Worm (Caenorhabditis elegans) whole organism, late embryonic: ENCODE results near the gene ZK105.6.

Source experiments
- C38D4.7 ChIP-seq: fragments of 200-800 bp; sonication (Bioruptor generic); optimal IDR thresholded peaks from 2 replicates; lab custom pipeline; 2018; ENCODE audit warnings: mild to moderate bottlenecking, missing genetic modification characterization, moderate library complexity, missing compliant biosample characterization
- K02D7.2 ChIP-seq: sonication (generic microtip); optimal IDR thresholded peaks from 2 replicates; lab custom pipeline; 2017; ENCODE audit warnings: mild to moderate bottlenecking, missing genetic modification characterization, missing compliant biosample characterization
- T23F11.4 ChIP-seq: fragments of 200-800 bp; sonication (Bioruptor generic); optimal IDR thresholded peaks from 2 replicates; lab custom pipeline; 2018; ENCODE audit warnings: mild to moderate bottlenecking, missing genetic modification characterization, missing compliant biosample characterization
- ahr-1 ChIP-seq: sonication (generic microtip); optimal IDR thresholded peaks from 2 replicates; lab custom pipeline; 2016; ENCODE audit warnings: missing genetic modification characterization, missing compliant biosample characterization
- ama-1 ChIP-seq: fragments of 150-350 bp; optimal IDR thresholded peaks from 2 replicates; lab custom pipeline; 2014
- ceh-18 ChIP-seq: sonication (generic microtip); optimal IDR thresholded peaks from 2 replicates; lab custom pipeline; 2016; ENCODE audit warnings: missing genetic modification characterization, missing compliant biosample characterization
- ceh-19 ChIP-seq: fragments of 200-800 bp; sonication (Bioruptor generic); optimal IDR thresholded peaks from 2 replicates; lab custom pipeline; 2018; ENCODE audit warnings: mild to moderate bottlenecking, missing genetic modification characterization, missing compliant biosample characterization
- ceh-2 ChIP-seq: sonication (generic microtip); optimal IDR thresholded peaks from 2 replicates; lab custom pipeline; 2016; ENCODE audit warnings: missing genotype, missing genetic modification characterization, missing compliant biosample characterization
- ceh-22 ChIP-seq: sonication (generic microtip); optimal IDR thresholded peaks from 2 replicates; lab custom pipeline; 2017; ENCODE audit warnings: missing biosample characterization, missing genetic modification characterization
- ceh-24 ChIP-seq: sonication (generic microtip); optimal IDR thresholded peaks from 2 replicates; lab custom pipeline; 2016; ENCODE audit warnings: mild to moderate bottlenecking, missing genetic modification characterization, missing compliant biosample characterization
- ceh-30 ChIP-seq: fragments of 150-350 bp; optimal IDR thresholded peaks from 2 replicates; lab custom pipeline; 2014; ENCODE audit warnings: missing biosample characterization, missing genetic modification characterization
- ceh-45 ChIP-seq: fragments of 200-800 bp; sonication (Bioruptor generic); IDR thresholded peaks from 2 replicates; pipeline ENCODE4 v1.3.6; 2022; ENCODE audit warnings: missing genetic modification reagents, missing genetic modification characterization, missing compliant biosample characterization
- ceh-9 ChIP-seq: sonication (generic microtip); optimal IDR thresholded peaks from 2 replicates; lab custom pipeline; 2016; ENCODE audit warnings: mild to moderate bottlenecking, missing genetic modification characterization, inconsistent platforms, missing compliant biosample characterization
- dmd-4 ChIP-seq: sonication (generic microtip); optimal IDR thresholded peaks from 2 replicates; lab custom pipeline; 2016; ENCODE audit warnings: borderline replicate concordance, missing genetic modification characterization, missing compliant biosample characterization
- dve-1 ChIP-seq: sonication (generic microtip); optimal IDR thresholded peaks from 2 replicates; lab custom pipeline; 2017; ENCODE audit warnings: antibody characterized with exemption, mild to moderate bottlenecking, missing genetic modification characterization, missing compliant biosample characterization
- elt-2 ChIP-seq: sonication (generic microtip); optimal IDR thresholded peaks from 2 replicates; lab custom pipeline; 2016; ENCODE audit warnings: missing genetic modification reagents, missing genetic modification characterization, missing compliant biosample characterization
- elt-4 ChIP-seq: sonication (generic microtip); optimal IDR thresholded peaks from 2 replicates; lab custom pipeline; 2016; ENCODE audit warnings: missing genetic modification characterization, missing compliant biosample characterization
- gmeb-2 ChIP-seq: sonication (generic microtip); optimal IDR thresholded peaks from 2 replicates; lab custom pipeline; 2016; ENCODE audit warnings: missing genetic modification characterization, inconsistent platforms, missing compliant biosample characterization
- hlh-13 ChIP-seq: fragments of 200-800 bp; sonication (Bioruptor generic); optimal IDR thresholded peaks from 2 replicates; lab custom pipeline; 2018; ENCODE audit warnings: mild to moderate bottlenecking, missing genetic modification characterization, missing compliant biosample characterization
- hlh-15 ChIP-seq: sonication (generic microtip); optimal IDR thresholded peaks from 2 replicates; lab custom pipeline; 2016; ENCODE audit warnings: missing genetic modification characterization, missing compliant biosample characterization
- hlh-30 ChIP-seq: sonication (generic microtip); optimal IDR thresholded peaks from 2 replicates; lab custom pipeline; 2017; ENCODE audit warnings: antibody characterized with exemption, missing genetic modification characterization, missing compliant biosample characterization; ENCODE audit not compliant: insufficient read depth
- hlh-6 ChIP-seq: sonication (generic microtip); optimal IDR thresholded peaks from 2 replicates; lab custom pipeline; 2016; ENCODE audit warnings: missing genotype, missing genetic modification characterization, missing compliant biosample characterization
- hlh-8 ChIP-seq: sonication (generic microtip); optimal IDR thresholded peaks from 2 replicates; lab custom pipeline; 2016; ENCODE audit warnings: missing genotype, missing genetic modification characterization, missing compliant biosample characterization
- lim-6 ChIP-seq: sonication (generic microtip); optimal IDR thresholded peaks from 2 replicates; lab custom pipeline; 2016; ENCODE audit warnings: missing genetic modification characterization, missing compliant biosample characterization
- lin-11 ChIP-seq: fragments of 200-800 bp; sonication (Bioruptor generic); optimal IDR thresholded peaks from 2 replicates; lab custom pipeline; 2018; ENCODE audit warnings: mild to moderate bottlenecking, missing genetic modification characterization, missing compliant biosample characterization
- nfya-1 ChIP-seq: sonication (generic microtip); optimal IDR thresholded peaks from 2 replicates; lab custom pipeline; 2017; ENCODE audit warnings: missing genetic modification characterization, mild to moderate bottlenecking, missing compliant biosample characterization, antibody characterized with exemption, moderate library complexity
- nhr-11 ChIP-seq: fragments of 150-350 bp; optimal IDR thresholded peaks from 2 replicates; lab custom pipeline; 2014; ENCODE audit warnings: missing biosample characterization, missing genetic modification characterization
- pha-2 ChIP-seq: sonication (generic microtip); optimal IDR thresholded peaks from 2 replicates; lab custom pipeline; 2017; ENCODE audit warnings: mild to moderate bottlenecking, missing genetic modification characterization, missing compliant biosample characterization
- pha-4 ChIP-seq: fragments of 150-350 bp; optimal IDR thresholded peaks from 2 replicates; lab custom pipeline; 2018; ENCODE audit warnings: missing biosample characterization, missing genetic modification reagents, missing genetic modification characterization
- pqm-1 ChIP-seq: sonication (generic microtip); optimal IDR thresholded peaks from 2 replicates; lab custom pipeline; 2016; ENCODE audit warnings: missing genetic modification characterization, missing compliant biosample characterization
- pros-1 ChIP-seq: fragments of 150-350 bp; optimal IDR thresholded peaks from 2 replicates; lab custom pipeline; 2014; ENCODE audit warnings: missing biosample characterization, missing genetic modification reagents, missing genetic modification characterization
- rnt-1 ChIP-seq: sonication (generic microtip); optimal IDR thresholded peaks from 2 replicates; lab custom pipeline; 2016; ENCODE audit warnings: missing genetic modification characterization, missing compliant biosample characterization
- sdc-2 ChIP-seq: sonication (generic microtip); optimal IDR thresholded peaks from 2 replicates; lab custom pipeline; 2016; ENCODE audit warnings: missing genotype, missing genetic modification characterization, missing compliant biosample characterization
- sox-2 ChIP-seq: fragments of 200-800 bp; sonication (Bioruptor generic); IDR thresholded peaks from 2 replicates; pipeline ENCODE4 v1.3.6; 2022; ENCODE audit warnings: missing genetic modification reagents, missing genetic modification characterization, missing compliant biosample characterization
- sox-4 ChIP-seq: sonication (generic microtip); optimal IDR thresholded peaks from 2 replicates; lab custom pipeline; 2017; ENCODE audit warnings: mild to moderate bottlenecking, missing genetic modification characterization, inconsistent platforms, missing compliant biosample characterization
- syd-9 ChIP-seq: sonication (generic microtip); optimal IDR thresholded peaks from 2 replicates; lab custom pipeline; 2016; ENCODE audit warnings: mild to moderate bottlenecking, missing genetic modification characterization, moderate library complexity, missing compliant biosample characterization
- tbx-7 ChIP-seq: sonication (generic microtip); optimal IDR thresholded peaks from 2 replicates; lab custom pipeline; 2016; ENCODE audit warnings: missing genotype, missing genetic modification characterization, missing compliant biosample characterization
- ttx-3 ChIP-seq: sonication (generic microtip); optimal IDR thresholded peaks from 2 replicates; lab custom pipeline; 2016; ENCODE audit warnings: missing genetic modification reagents, missing genetic modification characterization, missing compliant biosample characterization
- zip-5 ChIP-seq: sonication (generic microtip); optimal IDR thresholded peaks from 2 replicates; lab custom pipeline; 2016; ENCODE audit warnings: missing genetic modification characterization, missing compliant biosample characterization

ZK105.6 gene

DNA sequence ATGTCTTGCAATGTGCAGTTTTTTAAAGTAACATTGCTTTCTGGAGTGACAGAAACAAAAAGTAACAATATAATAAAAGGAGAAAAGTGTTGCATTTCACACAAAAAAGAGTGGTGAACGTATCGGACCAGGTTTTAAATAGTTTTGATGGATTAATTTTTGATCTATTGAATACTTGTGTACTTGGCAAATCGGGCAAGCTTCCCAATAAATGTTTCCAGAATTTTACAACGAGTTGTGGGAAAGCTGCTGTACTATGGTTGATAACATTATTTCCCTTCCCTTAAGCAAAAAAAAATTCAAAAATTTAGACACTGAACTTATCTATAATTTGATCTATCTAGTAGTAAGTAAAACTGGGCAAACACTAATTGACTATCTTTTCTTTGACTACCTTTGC is 30.5 kb downstream of the ZK105.6 start, which contains the start of gene C12D5.10:
TSS of gene C12D5.10 (minus strand) at position 101 of the 400 bp plus-strand sequence.
- no peak for TF ChIP-seq sox-2 (GFP tag; lab: Robert Waterston, UW)
- TF ChIP-seq, all 69 proteins: peak for 0

ce11 chrV:7690637-7691036 is 33.2 kb downstream of the ZK105.6 start:
- TF ChIP-seq nfya-1 (tag; lab: Kevin White, UChicago) (no peak), T23F11.4 (no peak), nhr-11 (tag; lab: Kevin White, UChicago) (no peak), ceh-2 (tag; lab: Kevin White, UChicago) (no peak), rnt-1 (no peak), elt-2 (tag; lab: Kevin White, UChicago) (no peak), elt-4 (tag; lab: Kevin White, UChicago) (no peak), ceh-9 (no peak), ama-1 (no peak), pha-2 (tag; lab: Kevin White, UChicago) (no peak)

ce11 chrV:7689888-7690287 is 34.0 kb downstream of the ZK105.6 start, which contains the start of gene C12D5.9:
Gene C12D5.9, minus strand, starts transcription at chrV:7689988.
- no peak for TF ChIP-seq nfya-1 (tag; lab: Kevin White, UChicago)
- TF ChIP-seq hlh-30 = no peak
- TF ChIP-seq ttx-3 (tag; lab: Kevin White, UChicago) = no peak
- no peak for TF ChIP-seq rnt-1
- TF ChIP-seq K02D7.2 (tag; lab: Kevin White, UChicago) = no peak

ce11 chrV:7686189-7686588 is 37.7 kb downstream of the ZK105.6 start, which contains the start of the genes nhr-94 and nhr-152:
Gene nhr-94, minus strand, starts transcription at chrV:7686335.
Gene nhr-152, plus strand, starts transcription at chrV:7686350.
- TF ChIP-seq hlh-30 (no peak), lim-6 (tag; lab: Kevin White, UChicago) (no peak), ahr-1 (tag; lab: Kevin White, UChicago) (no peak), K02D7.2 (tag; lab: Kevin White, UChicago) (no peak), ceh-45 (GFP tag; lab: Robert Waterston, UW) (no peak), hlh-15 (no peak), hlh-6 (no peak), zip-5 (no peak)

DNA sequence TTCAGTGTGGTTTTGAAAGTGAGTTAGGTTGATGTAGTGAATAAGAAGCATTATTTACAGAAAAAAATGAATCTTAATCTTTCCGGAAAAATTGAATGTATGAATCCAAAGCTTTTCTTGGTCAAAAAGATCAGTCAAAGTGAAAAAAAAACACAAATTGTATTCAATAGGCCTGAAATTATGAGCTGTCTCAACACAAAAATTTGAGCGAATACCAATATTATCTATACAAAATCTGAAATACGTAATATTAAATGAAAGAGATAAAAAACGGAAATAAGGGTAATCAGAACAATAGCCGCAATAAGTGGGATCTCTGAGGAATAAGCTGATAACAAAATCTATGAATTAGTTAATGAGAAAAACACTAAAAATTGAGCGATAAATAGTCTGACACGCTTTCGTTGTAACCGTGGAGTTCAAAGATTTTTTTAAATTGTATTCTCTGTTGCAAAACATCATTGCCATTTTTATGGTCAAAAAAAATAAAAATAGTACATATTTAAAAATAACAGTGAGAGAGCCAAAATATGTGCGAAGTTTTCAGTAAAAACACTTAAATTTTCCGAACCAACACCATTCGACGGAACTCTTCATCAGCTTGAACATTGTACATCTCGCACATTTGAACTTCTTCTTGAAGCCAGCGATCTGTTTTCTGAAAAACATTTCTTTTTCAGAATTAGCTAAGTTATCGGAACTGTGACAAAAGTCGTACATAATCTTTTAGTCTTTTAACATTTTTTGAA is 39.8 kb downstream of the ZK105.6 start, which contains the start of gene sre-11:
TSS of gene sre-11 (minus strand) at position 51 of the 749 bp plus-strand sequence.
- TF ChIP-seq sdc-2 (tag; lab: Kevin White, UChicago) (no peak), hlh-15 (no peak), ceh-30 (tag; lab: Kevin White, UChicago) (no peak), ceh-18 (no peak), syd-9 (no peak), dmd-4 (tag; lab: Kevin White, UChicago) (no peak), pha-4 (tag; lab: Kevin White, UChicago) (no peak), rnt-1 (no peak), ceh-24 (tag; lab: Kevin White, UChicago) (no peak), elt-4 (tag; lab: Kevin White, UChicago) (no peak), pqm-1 (tag; lab: Kevin White, UChicago) (no peak), ceh-45 (GFP tag; lab: Robert Waterston, UW) (no peak), gmeb-2 (no peak), C38D4.7 (no peak)

DNA sequence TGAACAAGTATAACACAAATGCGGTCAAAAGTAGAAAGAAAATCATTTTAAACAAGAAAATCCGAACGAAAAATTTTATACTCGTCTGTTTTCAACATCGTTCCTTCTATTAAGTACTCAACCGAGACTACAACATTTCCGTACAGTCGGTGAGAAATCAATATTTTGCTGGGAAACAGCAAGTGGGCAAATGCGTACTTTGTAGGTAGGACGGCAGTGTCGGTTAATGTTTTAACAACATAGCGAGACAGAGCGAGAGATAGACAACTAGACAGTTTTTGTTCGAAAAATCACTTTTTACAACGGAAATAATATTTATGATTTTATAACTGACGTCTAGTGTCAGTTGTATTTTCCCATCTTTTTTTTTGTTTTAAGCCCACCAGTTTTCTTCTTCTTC is 42.5 kb downstream of the ZK105.6 start, which contains the start of gene cyp-33A1:
TSS of gene cyp-33A1 (minus strand) at position 72 of the 400 bp plus-strand sequence.
- TF ChIP-seq ceh-19 (no peak), tbx-7 (tag; lab: Kevin White, UChicago) (no peak), hlh-15 (no peak), hlh-13 (GFP tag; lab: Kevin White, UChicago) (no peak), hlh-6 (no peak), zip-5 (no peak), hlh-8 (tag; lab: Kevin White, UChicago) (no peak), sox-4 (tag; lab: Kevin White, UChicago) (no peak), pros-1 (tag; lab: Kevin White, UChicago) (no peak), sox-2 (GFP tag; lab: Robert Waterston, UW) (no peak), ceh-22 (tag; lab: Kevin White, UChicago) (no peak), dve-1 (tag; lab: Kevin White, UChicago) (no peak), lin-11 (tag; lab: Kevin White, UChicago) (no peak)
